Worm (Caenorhabditis elegans): ENCODE data around the gene cosa-1.

DNA sequence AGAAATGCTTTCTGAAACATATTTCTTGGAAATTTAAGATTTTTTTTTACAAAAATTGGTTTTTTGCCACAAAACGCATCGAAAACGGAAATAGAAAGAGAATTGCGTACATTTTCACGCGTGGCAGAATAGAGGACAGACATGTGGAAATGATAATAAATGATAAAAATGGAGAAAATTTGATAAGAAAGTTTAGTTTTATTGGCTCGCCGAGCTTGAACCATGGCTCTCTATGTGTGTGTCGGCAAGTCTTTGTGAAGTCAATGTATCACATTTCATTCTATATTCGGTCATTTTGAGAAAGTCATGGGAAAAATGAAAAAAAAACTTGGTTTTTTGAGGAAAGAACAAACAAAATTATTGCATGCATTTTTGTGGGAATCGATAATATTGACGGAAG lies 38.5 kb upstream of the cosa-1 start:
- no peak for TF ChIP-seq W03F9.2 (tag; optimal IDR thresholded peaks at IDR 0.05)
- TF ChIP-seq him-1 (tag; optimal IDR thresholded peaks at IDR 0.05), result no peak
- TF ChIP-seq dao-5 (tag; optimal IDR thresholded peaks at IDR 0.05), result no peak

Data from whole organism, L4/young adult.